Fruit fly (Drosophila melanogaster): ENCODE measurements around the gene Caper.

DNA sequence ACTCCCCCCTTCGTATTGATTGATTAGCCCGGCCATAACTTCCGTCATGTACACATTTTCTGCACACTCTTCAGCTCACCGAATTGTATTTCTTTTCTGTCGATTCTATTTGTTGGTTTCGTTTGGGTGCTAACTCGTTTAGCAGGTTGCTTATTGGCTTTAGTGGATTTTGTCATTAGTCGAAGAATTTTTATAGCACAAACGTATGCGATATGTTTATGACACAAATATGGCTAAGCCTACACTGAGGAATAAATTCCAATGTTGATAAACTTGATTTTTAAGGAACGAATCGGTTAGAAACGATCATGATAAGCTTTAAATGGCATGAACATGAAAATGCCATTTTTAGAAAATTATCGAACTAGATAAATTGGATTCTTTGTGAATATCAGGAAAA is 33.8 kb upstream of the Caper start:
- TF ChIP-seq h (optimal IDR thresholded peaks at IDR 0.05) = no peak
- no peak for TF ChIP-seq psq (optimal IDR thresholded peaks at IDR 0.05)
- no peak for TF ChIP-seq ttk (optimal IDR thresholded peaks at IDR 0.05)
- TF ChIP-seq insv (optimal IDR thresholded peaks at IDR 0.05) = no peak
- TF ChIP-seq Sin3A (optimal IDR thresholded peaks at IDR 0.05) = no peak
- no peak for TF ChIP-seq Myc (optimal IDR thresholded peaks at IDR 0.05)
